Fruit fly (Drosophila melanogaster) whole organism, embryonic: ENCODE data around the gene ZAP3.

Source experiments
- Ada2b ChIP-seq: fragments of 200-800 bp; sonication (Bioruptor generic); IDR thresholded peaks from 2 replicates; pipeline ENCODE4 v1.3.6; 2022; ENCODE audit warnings: missing biosample characterization, missing genetic modification characterization
- Bdp1 ChIP-seq: fragments of 200-800 bp; sonication (Bioruptor generic); optimal IDR thresholded peaks from 3 replicates; lab custom pipeline; 2016; ENCODE audit warnings: missing biosample characterization, missing genetic modification characterization
- C15 ChIP-seq: fragments of 200-800 bp; sonication (Bioruptor generic); IDR thresholded peaks from 3 replicates; pipeline ENCODE4 v1.3.6; 2022; ENCODE audit warnings: missing biosample characterization, missing genetic modification characterization
- CG10147 ChIP-seq: fragments of 200-800 bp; sonication (Bioruptor generic); optimal IDR thresholded peaks from 2 replicates; lab custom pipeline; 2019; ENCODE audit warnings: missing biosample characterization, mild to moderate bottlenecking, missing genetic modification characterization, moderate library complexity
- CG11560 ChIP-seq: fragments of 200-800 bp; sonication (Bioruptor generic); IDR thresholded peaks from 3 replicates; pipeline ENCODE4 v1.3.6; 2022; ENCODE audit warnings: missing biosample characterization, missing genetic modification characterization
- CG14014 ChIP-seq: fragments of 200-800 bp; sonication (Bioruptor generic); IDR thresholded peaks from 2 replicates; pipeline ENCODE4 v1.3.6; 2022; ENCODE audit warnings: missing biosample characterization, missing genetic modification characterization
- CG17385 ChIP-seq: fragments of 200-800 bp; sonication (Bioruptor generic); optimal IDR thresholded peaks from 3 replicates; lab custom pipeline; 2018; ENCODE audit warnings: missing biosample characterization, mild to moderate bottlenecking, missing genetic modification characterization
- CG30403 ChIP-seq: fragments of 200-800 bp; sonication (Bioruptor generic); optimal IDR thresholded peaks from 3 replicates; lab custom pipeline; 2016; ENCODE audit warnings: missing biosample characterization, missing genetic modification characterization
- CG34376 ChIP-seq: fragments of 200-800 bp; sonication (Bioruptor generic); optimal IDR thresholded peaks from 2 replicates; lab custom pipeline; 2018; ENCODE audit warnings: missing biosample characterization, mild to moderate bottlenecking, missing genetic modification characterization
- CG5180 ChIP-seq: fragments of 200-800 bp; sonication (Bioruptor generic); optimal IDR thresholded peaks from 3 replicates; lab custom pipeline; 2017; ENCODE audit warnings: missing biosample characterization, missing genetic modification characterization, mild to moderate bottlenecking, moderate library complexity, missing genetic modification reagents
- CG5245 ChIP-seq: fragments of 200-800 bp; sonication (Bioruptor generic); optimal IDR thresholded peaks from 3 replicates; lab custom pipeline; 2016; ENCODE audit warnings: missing biosample characterization, missing genetic modification characterization
- CG6654 ChIP-seq: fragments of 200-800 bp; sonication (Bioruptor generic); optimal IDR thresholded peaks from 2 replicates; lab custom pipeline; 2017; ENCODE audit warnings: missing biosample characterization, mild to moderate bottlenecking, missing genetic modification characterization
- CG8089 ChIP-seq: fragments of 200-800 bp; sonication (Bioruptor generic); optimal IDR thresholded peaks from 3 replicates; lab custom pipeline; 2016; ENCODE audit warnings: missing biosample characterization, missing genetic modification characterization
- CG8765 ChIP-seq: fragments of 200-800 bp; sonication (Bioruptor generic); IDR thresholded peaks from 2 replicates; pipeline ENCODE4 v1.3.6; 2022; ENCODE audit warnings: missing biosample characterization, missing genetic modification characterization
- CG9817 ChIP-seq: fragments of 200-800 bp; sonication (Bioruptor generic); optimal IDR thresholded peaks from 2 replicates; lab custom pipeline; 2018; ENCODE audit warnings: missing biosample characterization, mild to moderate bottlenecking, missing genetic modification characterization, moderate library complexity
- CG9932 ChIP-seq: fragments of 200-800 bp; sonication (Bioruptor generic); IDR thresholded peaks from 2 replicates; pipeline ENCODE4 v1.3.6; 2022; ENCODE audit warnings: missing biosample characterization, missing genetic modification characterization
- CrebB ChIP-seq: fragments of 200-800 bp; sonication (Bioruptor generic); optimal IDR thresholded peaks from 3 replicates; lab custom pipeline; 2018; ENCODE audit warnings: missing biosample characterization, mild to moderate bottlenecking, missing genetic modification characterization
- D19A ChIP-seq: fragments of 200-800 bp; optimal IDR thresholded peaks from 3 replicates; lab custom pipeline; 2019; ENCODE audit warnings: missing biosample characterization, mild to moderate bottlenecking, missing genetic modification characterization, moderate library complexity
- Deaf1 ChIP-seq: fragments of 200-800 bp; optimal IDR thresholded peaks from 3 replicates; lab custom pipeline; 2019; ENCODE audit warnings: missing biosample characterization, mild to moderate bottlenecking, missing genetic modification characterization, moderate library complexity
- Gug ChIP-seq: fragments of 200-800 bp; sonication (Bioruptor generic); IDR thresholded peaks from 4 replicates; pipeline ENCODE4 v1.3.6; 2022; ENCODE audit warnings: missing biosample characterization, missing genetic modification characterization
- H15 ChIP-seq: fragments of 200-800 bp; sonication (Bioruptor generic); IDR thresholded peaks from 3 replicates; pipeline ENCODE4 v1.3.6; 2022; ENCODE audit warnings: missing biosample characterization, missing genetic modification characterization
- HmgZ ChIP-seq: fragments of 200-800 bp; sonication (Bioruptor generic); optimal IDR thresholded peaks from 2 replicates; lab custom pipeline; 2018; ENCODE audit warnings: missing biosample characterization, mild to moderate bottlenecking, missing genetic modification characterization
- Hr78 ChIP-seq, 2 experiments: fragments of 200-800 bp in 1 of 2; fragments of >200 bp in 1 of 2; sonication (Bioruptor generic) in 1 of 2; optimal IDR thresholded peaks; 2 replicates each; lab custom pipeline; 2017 to 2019; ENCODE audit warnings: missing biosample characterization in 2 of 2, missing genetic modification characterization in 2 of 2, mild to moderate bottlenecking in 1 of 2, moderate library complexity in 1 of 2
- Jarid2 ChIP-seq: fragments of 200-800 bp; sonication (Bioruptor generic); optimal IDR thresholded peaks from 3 replicates; lab custom pipeline; 2017; ENCODE audit warnings: mild to moderate bottlenecking, missing biosample characterization, missing genetic modification reagents, missing genetic modification characterization
- Meics ChIP-seq: fragments of 200-800 bp; sonication (Bioruptor generic); optimal IDR thresholded peaks from 2 replicates; lab custom pipeline; 2017; ENCODE audit warnings: missing biosample characterization, mild to moderate bottlenecking, missing genetic modification characterization
- Trl ChIP-seq, 3 experiments: fragments of >200 bp in 2 of 3; fragments of 200-800 bp in 1 of 3; sonication (Bioruptor generic) in 1 of 3; optimal IDR thresholded peaks; 2 replicates in 1 of 3; 3 replicates in 2 of 3; lab custom pipeline; 2016 to 2017; ENCODE audit warnings: missing biosample characterization in 1 of 3, missing genetic modification characterization in 1 of 3
- Xrp1 ChIP-seq: fragments of 200-800 bp; sonication (Bioruptor generic); IDR thresholded peaks from 2 replicates; pipeline ENCODE4 v1.3.6; 2022; ENCODE audit warnings: missing biosample characterization, missing genetic modification characterization
- amos ChIP-seq: fragments of 200-800 bp; sonication (Bioruptor generic); IDR thresholded peaks from 2 replicates; pipeline ENCODE4 v1.3.6; 2022; ENCODE audit warnings: missing biosample characterization, missing genetic modification characterization; ENCODE audit not compliant: partially characterized antibody
- ara ChIP-seq: fragments of 200-800 bp; sonication (Bioruptor generic); IDR thresholded peaks from 2 replicates; pipeline ENCODE4 v1.3.6; 2022; ENCODE audit warnings: missing biosample characterization, missing genetic modification characterization
- az2 ChIP-seq: fragments of 200-800 bp; sonication (Bioruptor generic); optimal IDR thresholded peaks from 3 replicates; lab custom pipeline; 2016; ENCODE audit warnings: missing biosample characterization, missing genetic modification characterization
- ci ChIP-seq: fragments of 200-800 bp; sonication (Bioruptor generic); IDR thresholded peaks from 3 replicates; pipeline ENCODE4 v1.3.6; 2022; ENCODE audit warnings: missing biosample characterization, missing genetic modification characterization
- corto ChIP-seq: fragments of 200-800 bp; sonication (Bioruptor generic); optimal IDR thresholded peaks from 2 replicates; lab custom pipeline; 2016; ENCODE audit warnings: missing biosample characterization, mild to moderate bottlenecking, missing genetic modification characterization, moderate library complexity
- crol ChIP-seq: fragments of 200-800 bp; sonication (Bioruptor generic); IDR thresholded peaks from 2 replicates; pipeline ENCODE4 v1.3.6; 2022; ENCODE audit warnings: missing biosample characterization, missing genetic modification characterization
- dysf ChIP-seq: fragments of 200-800 bp; sonication (Bioruptor generic); IDR thresholded peaks from 3 replicates; pipeline ENCODE4 v1.3.6; 2022; ENCODE audit warnings: missing biosample characterization, missing genetic modification characterization
- exex ChIP-seq: fragments of 200-800 bp; sonication (Bioruptor generic); optimal IDR thresholded peaks from 4 replicates; lab custom pipeline; 2018; ENCODE audit warnings: missing biosample characterization, mild to moderate bottlenecking, missing genetic modification characterization, moderate library complexity
- gcm ChIP-seq: fragments of 200-800 bp; sonication (Bioruptor generic); optimal IDR thresholded peaks from 2 replicates; lab custom pipeline; 2019; ENCODE audit warnings: missing biosample characterization, mild to moderate bottlenecking, missing genetic modification characterization, moderate library complexity
- gcm2 ChIP-seq: fragments of 200-800 bp; sonication (Bioruptor generic); optimal IDR thresholded peaks from 2 replicates; lab custom pipeline; 2016; ENCODE audit warnings: missing biosample characterization, missing genetic modification characterization
- gfzf ChIP-seq: fragments of 200-800 bp; sonication (Bioruptor generic); optimal IDR thresholded peaks from 2 replicates; lab custom pipeline; 2016; ENCODE audit warnings: missing biosample characterization, mild to moderate bottlenecking, missing genetic modification characterization, moderate library complexity
- jing ChIP-seq: fragments of 200-800 bp; sonication (Bioruptor generic); optimal IDR thresholded peaks from 2 replicates; lab custom pipeline; 2018; ENCODE audit warnings: missing biosample characterization, mild to moderate bottlenecking, missing genetic modification characterization
- klu ChIP-seq: fragments of 200-800 bp; sonication (Bioruptor generic); IDR thresholded peaks from 2 replicates; pipeline ENCODE4 v1.3.6; 2022; ENCODE audit warnings: missing biosample characterization, missing genetic modification characterization
- odd ChIP-seq: fragments of 200-800 bp; sonication (Bioruptor generic); optimal IDR thresholded peaks from 2 replicates; lab custom pipeline; 2017; ENCODE audit warnings: missing biosample characterization, mild to moderate bottlenecking, missing genetic modification characterization
- rib ChIP-seq: fragments of 200-800 bp; sonication (Bioruptor generic); IDR thresholded peaks from 2 replicates; pipeline ENCODE4 v1.3.6; 2022; ENCODE audit warnings: missing biosample characterization, missing genetic modification characterization
- sens ChIP-seq: fragments of 200-800 bp; sonication (Bioruptor generic); peaks from one replicate; lab custom pipeline; 2016; ENCODE audit warnings: missing biosample characterization, missing genetic modification characterization
- tap ChIP-seq: fragments of 200-800 bp; optimal IDR thresholded peaks from 3 replicates; lab custom pipeline; 2019; ENCODE audit warnings: missing biosample characterization, mild to moderate bottlenecking, missing genetic modification characterization, moderate library complexity
- tgo ChIP-seq: fragments of 200-800 bp; sonication (Bioruptor generic); IDR thresholded peaks from 3 replicates; pipeline ENCODE4 v1.3.6; 2022; ENCODE audit warnings: missing biosample characterization, missing genetic modification characterization

The ZAP3 gene

DNA sequence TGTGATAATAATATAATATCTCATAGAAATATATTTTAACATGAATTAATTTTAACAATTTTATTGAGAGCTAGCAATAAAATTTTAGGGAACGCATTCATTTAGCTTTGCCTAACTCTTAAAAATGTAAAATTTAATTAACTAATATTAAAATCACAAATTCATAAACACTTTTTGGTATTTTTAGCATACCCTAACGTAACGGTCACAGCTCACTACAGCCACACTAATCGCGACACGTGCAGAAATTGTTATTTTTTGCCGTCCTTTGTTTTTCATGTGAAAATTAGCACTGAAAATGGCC lies 610 bp upstream of the ZAP3 start, which contains the start of gene CG2972 (continued):
- no peak for TF ChIP-seq Meics
- no peak for TF ChIP-seq Xrp1 (GFP tag; lab: Robert Waterston, UW)
- no peak for TF ChIP-seq CG30403 (GFP tag; lab: Kevin White, UChicago)
- TF ChIP-seq CG11560: no peak
- TF ChIP-seq gfzf (GFP tag; lab: Kevin White, UChicago): peak; percentile 37
- TF ChIP-seq CrebB (tag; lab: Kevin White, UChicago): no peak
- no peak for TF ChIP-seq exex (tag; lab: Kevin White, UChicago)
- TF ChIP-seq gcm2 (GFP tag; lab: Kevin White, UChicago): no peak
- TF ChIP-seq, all 482 proteins: peak for 3

dm6 chrX:10071516-10071915 lies 10.8 kb downstream of the ZAP3 start:
- TF ChIP-seq ara (GFP tag; lab: Robert Waterston, UW) (no peak), CG34376 (GFP tag; lab: Kevin White, UChicago) (no peak), crol (GFP tag; lab: Robert Waterston, UW) (peak; percentile 60)

DNA sequence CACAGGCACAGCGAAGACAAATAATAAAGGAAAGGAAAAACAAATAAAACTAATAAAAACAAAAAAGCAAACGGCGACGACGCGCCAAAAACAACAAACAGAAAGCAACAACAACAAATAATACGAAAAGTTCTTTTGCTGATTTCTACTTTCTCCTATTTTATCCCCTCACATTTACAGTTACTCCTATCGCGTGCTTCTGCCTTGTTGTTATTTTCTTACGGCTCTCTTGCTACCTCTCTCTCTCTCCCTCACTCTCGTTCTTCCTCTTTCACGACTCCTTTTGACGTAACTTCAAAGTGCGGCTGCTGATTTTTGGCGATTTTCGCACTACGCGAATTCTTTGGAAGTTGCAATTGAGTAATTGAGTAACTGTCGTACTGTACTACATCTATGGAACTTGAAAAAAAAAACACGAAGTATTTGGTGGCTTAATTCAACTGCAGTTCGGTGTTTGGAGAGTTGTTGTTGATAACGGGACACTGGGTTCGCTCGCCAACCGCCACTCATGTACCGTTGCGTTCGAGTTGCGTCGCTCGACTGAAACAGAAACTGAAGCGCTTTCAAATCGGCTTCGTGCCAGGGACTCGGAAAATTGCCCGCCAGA lies 11.9 kb downstream of the ZAP3 start, which contains the start of gene CG15312:
TSS of gene CG15312 (minus strand) at position 544 of the 607 bp plus-strand sequence.
- TF ChIP-seq CG17385 (GFP tag; lab: Kevin White, UChicago) (peak; percentile 6), sens (peak; percentile 4), Trl (optimal IDR thresholded peaks at IDR 0.05; lab: Kevin White, UChicago) (peak in 1 of 2 experiments; percentile 27), Trl (GFP tag; optimal IDR thresholded peaks at IDR 0.05; lab: Kevin White, UChicago) (no peak), Jarid2 (GFP tag; lab: Kevin White, UChicago) (peak; percentile 9), HmgZ (tag; lab: Kevin White, UChicago) (no peak), CG5180 (peak; percentile 35), Deaf1 (peak; percentile 75), Bdp1 (GFP tag; lab: Kevin White, UChicago) (no peak), CG5245 (no peak), rib (GFP tag; lab: Robert Waterston, UW) (no peak), Hr78 (GFP tag; optimal IDR thresholded peaks at IDR 0.05; lab: Kevin White, UChicago) (no peak), H15 (0 out of 3 replicates have a peak, but pooled peaks have one; percentile 16), CG8089 (GFP tag; lab: Kevin White, UChicago) (no peak)

- TF ChIP-seq Ada2b (peak; percentile 62; the same call in 1 of the 2 replicates), D19A (peak; percentile 34), dysf (GFP tag; lab: Robert Waterston, UW) (peak; percentile 62; the same call in 2 of the 3 replicates), odd (GFP tag; lab: Kevin White, UChicago) (peak; percentile 3), CG10147 (GFP tag; lab: Kevin White, UChicago) (no peak), az2 (GFP tag; lab: Kevin White, UChicago) (peak; percentile 47), amos (no peak), CG14014 (0 out of 2 replicates have a peak, but pooled peaks have one; percentile 26), jing (GFP tag; lab: Kevin White, UChicago) (peak; percentile 19), corto (GFP tag; lab: Kevin White, UChicago) (no peak), CG8089 (GFP tag; lab: Kevin White, UChicago) (peak; percentile 15), Gug (GFP tag; lab: Robert Waterston, UW) (peak; percentile 38; the same call in 1 of the 4 replicates), klu (peak; percentile 36; the same call in 1 of the 2 replicates), CG9817 (tag; lab: Kevin White, UChicago) (peak; percentile 17), CG30403 (GFP tag; lab: Kevin White, UChicago) (peak; percentile 33), CG9932 (0 out of 2 replicates have a peak, but pooled peaks have one; percentile 38), sens (peak; percentile 89), gcm (no peak), tap (tag; lab: Kevin White, UChicago) (no peak), CG6654 (GFP tag; lab: Kevin White, UChicago) (peak; percentile 18), tgo (GFP tag; lab: Robert Waterston, UW) (peak; percentile 23; the same call in 1 of the 3 replicates), C15 (no peak), ci (GFP tag; lab: Robert Waterston, UW) (peak; percentile 75), CG8765 (peak; percentile 20; the same call in 1 of the 2 replicates)
Observed at dm6 chrX:10067528-10067927, 14.8 kb downstream of the ZAP3 start.
